Fruit fly (Drosophila melanogaster) whole organism, embryonic: ENCODE data around the gene RpS3.

ENCODE experiments used
- Atf-2 ChIP-seq: fragments of 200-800 bp; sonication (Bioruptor generic); optimal IDR thresholded peaks from 2 replicates; lab custom pipeline; 2016; ENCODE audit warnings: missing biosample characterization, missing genetic modification characterization
- Blimp-1 ChIP-seq: fragments of 200-800 bp; sonication (Bioruptor generic); optimal IDR thresholded peaks from 3 replicates; lab custom pipeline; 2018; ENCODE audit warnings: missing biosample characterization, missing genetic modification characterization, mild to moderate bottlenecking, moderate library complexity, missing genetic modification reagents
- CG10209 ChIP-seq: fragments of 200-800 bp; sonication (Bioruptor generic); optimal IDR thresholded peaks from 3 replicates; lab custom pipeline; 2017; ENCODE audit warnings: missing biosample characterization, mild to moderate bottlenecking, missing genetic modification characterization, missing genetic modification reagents
- CG1024 ChIP-seq: fragments of 200-800 bp; sonication (Bioruptor generic); IDR thresholded peaks from 2 replicates; pipeline ENCODE4 v1.3.6; 2022; ENCODE audit warnings: missing biosample characterization, missing genetic modification characterization
- CG10565 ChIP-seq: fragments of 200-800 bp; sonication (Bioruptor generic); optimal IDR thresholded peaks from 3 replicates; lab custom pipeline; 2016; ENCODE audit warnings: missing biosample characterization, mild to moderate bottlenecking, missing genetic modification characterization
- CG11085 ChIP-seq: fragments of 200-800 bp; sonication (Bioruptor generic); IDR thresholded peaks from 2 replicates; pipeline ENCODE4 v1.3.6; 2022; ENCODE audit warnings: missing biosample characterization, missing genetic modification characterization
- CG1233 ChIP-seq: fragments of 200-800 bp; sonication (Bioruptor generic); optimal IDR thresholded peaks from 4 replicates; lab custom pipeline; 2018; ENCODE audit warnings: missing biosample characterization, mild to moderate bottlenecking, missing genetic modification characterization
- CG12659 ChIP-seq: fragments of 200-800 bp; sonication (Bioruptor generic); optimal IDR thresholded peaks from 3 replicates; lab custom pipeline; 2017; ENCODE audit warnings: mild to moderate bottlenecking, missing biosample characterization, missing genetic modification reagents, missing genetic modification characterization
- CG13894 ChIP-seq: fragments of 200-800 bp; sonication (Bioruptor generic); optimal IDR thresholded peaks from 3 replicates; lab custom pipeline; 2018; ENCODE audit warnings: missing biosample characterization, mild to moderate bottlenecking, missing genetic modification characterization, moderate library complexity
- CG14710 ChIP-seq: fragments of 200-800 bp; sonication (Bioruptor generic); optimal IDR thresholded peaks from 3 replicates; lab custom pipeline; 2019; ENCODE audit warnings: missing biosample characterization, mild to moderate bottlenecking, missing genetic modification characterization, moderate library complexity
- CG17568 ChIP-seq: fragments of 200-800 bp; sonication (Bioruptor generic); optimal IDR thresholded peaks from 2 replicates; lab custom pipeline; 2018; ENCODE audit warnings: missing biosample characterization, mild to moderate bottlenecking, missing genetic modification characterization, moderate library complexity
- CG31365 ChIP-seq: fragments of 200-800 bp; sonication (Bioruptor generic); optimal IDR thresholded peaks from 2 replicates; lab custom pipeline; 2018; ENCODE audit warnings: missing biosample characterization, mild to moderate bottlenecking, missing genetic modification characterization
- CG3281 ChIP-seq: fragments of 200-800 bp; sonication (Bioruptor generic); optimal IDR thresholded peaks from 3 replicates; lab custom pipeline; 2017; ENCODE audit warnings: missing biosample characterization, mild to moderate bottlenecking, missing genetic modification characterization
- CG6254 ChIP-seq: fragments of 200-800 bp; sonication (Bioruptor generic); optimal IDR thresholded peaks from 3 replicates; lab custom pipeline; 2017; ENCODE audit warnings: mild to moderate bottlenecking, missing biosample characterization, missing genetic modification reagents, missing genetic modification characterization
- Chrac-16 ChIP-seq: fragments of 200-800 bp; sonication (Bioruptor generic); optimal IDR thresholded peaks from 3 replicates; lab custom pipeline; 2016; ENCODE audit warnings: missing biosample characterization, missing genetic modification characterization
- Dek ChIP-seq: fragments of 200-800 bp; sonication (Bioruptor generic); optimal IDR thresholded peaks from 3 replicates; lab custom pipeline; 2019; ENCODE audit warnings: missing biosample characterization, mild to moderate bottlenecking, missing genetic modification characterization, moderate library complexity
- GATAe ChIP-seq: fragments of 200-800 bp; sonication (Bioruptor generic); conservative IDR thresholded peaks from 2 replicates; pipeline ENCODE4 v1.3.6; 2022; ENCODE audit warnings: missing biosample characterization, missing genetic modification characterization
- HHEX ChIP-seq: fragments of 200-800 bp; sonication (Bioruptor generic); optimal IDR thresholded peaks from 3 replicates; lab custom pipeline; 2017; ENCODE audit warnings: missing biosample characterization, mild to moderate bottlenecking, missing genetic modification characterization, missing genetic modification reagents
- HLH4C ChIP-seq: fragments of 200-800 bp; sonication (Bioruptor generic); IDR thresholded peaks from 3 replicates; pipeline ENCODE4 v1.3.6; 2022; ENCODE audit warnings: missing biosample characterization, missing genetic modification characterization; ENCODE audit not compliant: partially characterized antibody
- Med ChIP-seq: fragments of 200-800 bp; sonication (Bioruptor generic); peaks from one replicate; lab custom pipeline; 2016; ENCODE audit warnings: missing biosample characterization, missing genetic modification characterization, mild to moderate bottlenecking, inconsistent platforms, moderate library complexity
- PHDP ChIP-seq: fragments of 200-800 bp; sonication (Bioruptor generic); optimal IDR thresholded peaks from 3 replicates; lab custom pipeline; 2018; ENCODE audit warnings: missing biosample characterization, mild to moderate bottlenecking, missing genetic modification characterization, moderate library complexity
- Spps ChIP-seq: fragments of 200-800 bp; sonication (Bioruptor generic); optimal IDR thresholded peaks from 2 replicates; lab custom pipeline; 2018; ENCODE audit warnings: missing biosample characterization, mild to moderate bottlenecking, missing genetic modification characterization
- ab ChIP-seq: fragments of 200-800 bp; sonication (Bioruptor generic); optimal IDR thresholded peaks from 2 replicates; lab custom pipeline; 2016; ENCODE audit warnings: missing biosample characterization, missing genetic modification characterization
- al ChIP-seq: fragments of 200-800 bp; sonication (Bioruptor generic); IDR thresholded peaks from 2 replicates; pipeline ENCODE4 v1.3.6; 2022; ENCODE audit warnings: missing biosample characterization, missing genetic modification characterization
- bcd ChIP-seq: fragments of 200-800 bp; sonication (Bioruptor generic); optimal IDR thresholded peaks from 2 replicates; lab custom pipeline; 2017; ENCODE audit warnings: missing biosample characterization, mild to moderate bottlenecking, missing genetic modification characterization
- cad ChIP-seq: fragments of >200 bp; optimal IDR thresholded peaks from 2 replicates; lab custom pipeline; 2017; ENCODE audit warnings: missing biosample characterization, missing genetic modification characterization
- corto ChIP-seq: fragments of 200-800 bp; sonication (Bioruptor generic); optimal IDR thresholded peaks from 2 replicates; lab custom pipeline; 2016; ENCODE audit warnings: missing biosample characterization, mild to moderate bottlenecking, missing genetic modification characterization, moderate library complexity
- dan ChIP-seq: fragments of 200-800 bp; sonication (Bioruptor generic); IDR thresholded peaks from 2 replicates; pipeline ENCODE4 v1.3.6; 2022; ENCODE audit warnings: missing biosample characterization, missing genetic modification characterization
- dati ChIP-seq: fragments of 200-800 bp; sonication (Bioruptor generic); IDR thresholded peaks from 2 replicates; pipeline ENCODE4 v1.3.6; 2022; ENCODE audit warnings: missing biosample characterization, missing genetic modification characterization
- fd96Cb ChIP-seq: fragments of 200-800 bp; sonication (Bioruptor generic); optimal IDR thresholded peaks from 2 replicates; lab custom pipeline; 2018; ENCODE audit warnings: missing biosample characterization, mild to moderate bottlenecking, missing genetic modification characterization, moderate library complexity
- grau ChIP-seq: fragments of 200-800 bp; optimal IDR thresholded peaks from 3 replicates; lab custom pipeline; 2019; ENCODE audit warnings: missing biosample characterization, mild to moderate bottlenecking, missing genetic modification characterization, moderate library complexity
- h ChIP-seq: fragments of >200 bp; optimal IDR thresholded peaks from 2 replicates; lab custom pipeline; 2017
- kni ChIP-seq: fragments of 200-800 bp; sonication (Bioruptor generic); optimal IDR thresholded peaks from 3 replicates; lab custom pipeline; 2017; ENCODE audit warnings: mild to moderate bottlenecking, missing biosample characterization, missing genetic modification reagents, missing genetic modification characterization
- mirr ChIP-seq: fragments of 200-800 bp; sonication (Bioruptor generic); optimal IDR thresholded peaks from 3 replicates; lab custom pipeline; 2018; ENCODE audit warnings: missing biosample characterization, mild to moderate bottlenecking, missing genetic modification characterization
- mld ChIP-seq: fragments of 200-800 bp; sonication (Bioruptor generic); IDR thresholded peaks from 3 replicates; pipeline ENCODE4 v1.3.6; 2022; ENCODE audit warnings: missing biosample characterization, missing genetic modification characterization; ENCODE audit not compliant: partially characterized antibody
- nmo ChIP-seq: fragments of 200-800 bp; sonication (Bioruptor generic); optimal IDR thresholded peaks from 2 replicates; lab custom pipeline; 2018; ENCODE audit warnings: missing biosample characterization, mild to moderate bottlenecking, missing genetic modification characterization, moderate library complexity
- nom ChIP-seq: fragments of 200-800 bp; sonication (Bioruptor generic); optimal IDR thresholded peaks from 2 replicates; lab custom pipeline; 2017; ENCODE audit warnings: missing biosample characterization, missing genetic modification characterization, mild to moderate bottlenecking, moderate library complexity, missing genetic modification reagents
- otp ChIP-seq: fragments of 200-800 bp; sonication (Bioruptor generic); IDR thresholded peaks from 3 replicates; pipeline ENCODE4, ENCODE4 v1.3.6; 2022; ENCODE audit warnings: missing biosample characterization, missing genetic modification characterization
- phol ChIP-seq: fragments of 200-800 bp; sonication (Bioruptor generic); optimal IDR thresholded peaks from 3 replicates; lab custom pipeline; 2018; ENCODE audit warnings: missing biosample characterization, mild to moderate bottlenecking, missing genetic modification characterization, moderate library complexity
- pita ChIP-seq: fragments of 200-800 bp; sonication (Bioruptor generic); optimal IDR thresholded peaks from 2 replicates; lab custom pipeline; 2017; ENCODE audit warnings: missing biosample characterization, mild to moderate bottlenecking, missing genetic modification characterization
- ranshi ChIP-seq: fragments of 200-800 bp; sonication (Bioruptor generic); IDR thresholded peaks from 2 replicates; pipeline ENCODE4 v1.3.6; 2022; ENCODE audit warnings: missing biosample characterization, missing genetic modification characterization
- repo ChIP-seq: fragments of 200-800 bp; sonication (Bioruptor generic); optimal IDR thresholded peaks from 2 replicates; lab custom pipeline; 2016; ENCODE audit warnings: missing biosample characterization, missing genetic modification characterization
- salm ChIP-seq: fragments of 200-800 bp; sonication (Bioruptor generic); optimal IDR thresholded peaks from 2 replicates; lab custom pipeline; 2018; ENCODE audit warnings: missing biosample characterization, mild to moderate bottlenecking, missing genetic modification characterization
- schlank ChIP-seq: fragments of 200-800 bp; sonication (Bioruptor generic); optimal IDR thresholded peaks from 2 replicates; lab custom pipeline; 2018; ENCODE audit warnings: missing biosample characterization, mild to moderate bottlenecking, missing genetic modification characterization
- sens ChIP-seq: fragments of 200-800 bp; sonication (Bioruptor generic); peaks from one replicate; lab custom pipeline; 2016; ENCODE audit warnings: missing biosample characterization, missing genetic modification characterization
- sisA ChIP-seq: fragments of 200-800 bp; sonication (Bioruptor generic); IDR thresholded peaks from 2 replicates; pipeline ENCODE4 v1.3.6; 2022; ENCODE audit warnings: missing biosample characterization, missing genetic modification characterization
- sqz ChIP-seq: fragments of 200-800 bp; sonication (Bioruptor generic); optimal IDR thresholded peaks from 3 replicates; lab custom pipeline; 2018; ENCODE audit warnings: missing biosample characterization, mild to moderate bottlenecking, missing genetic modification characterization
- ttk ChIP-seq: fragments of 200-800 bp; sonication (Bioruptor generic); IDR thresholded peaks from 2 replicates; pipeline ENCODE4 v2.1.2; 2022; ENCODE audit warnings: missing biosample characterization, missing genetic modification characterization
- zen ChIP-seq: fragments of 200-800 bp; sonication (Bioruptor generic); optimal IDR thresholded peaks from 3 replicates; lab custom pipeline; 2018; ENCODE audit warnings: missing biosample characterization, mild to moderate bottlenecking, missing genetic modification characterization, moderate library complexity
- zen2 ChIP-seq: fragments of 200-800 bp; sonication (Bioruptor generic); IDR thresholded peaks from 3 replicates; pipeline ENCODE4 v1.3.6; 2022; ENCODE audit warnings: missing biosample characterization, missing genetic modification characterization; ENCODE audit not compliant: partially characterized antibody

The RpS3 gene

dm6 chr3R:23345057-23345776 is 13.4 kb upstream of the RpS3 start (continued):
- TF ChIP-seq corto (GFP tag; lab: Kevin White, UChicago) (no peak), CG11085 (no peak), h (lab: Kevin White, UChicago) (no peak), otp (GFP tag; lab: Robert Waterston, UW) (no peak), GATAe (GFP tag; lab: Robert Waterston, UW) (no peak), CG17568 (no peak), fd96Cb (peak; percentile 43), zen (tag; lab: Kevin White, UChicago) (peak; percentile 59), CG12659 (GFP tag; lab: Kevin White, UChicago) (no peak), schlank (tag; lab: Kevin White, UChicago) (no peak), Chrac-16 (peak; percentile 45), al (GFP tag; lab: Robert Waterston, UW) (no peak), grau (tag; lab: Kevin White, UChicago) (peak; percentile 42), mld (GFP tag; lab: Robert Waterston, UW) (no peak), bcd (GFP tag; lab: Kevin White, UChicago) (peak; percentile 47), ranshi (GFP tag; lab: Robert Waterston, UW) (peak; percentile 28; the same call in 1 of the 2 replicates), cad (GFP tag; lab: Kevin White, UChicago) (no peak), sens (GFP tag; lab: Kevin White, UChicago) (peak; percentile 88), phol (peak; percentile 69), salm (no peak), nom (peak; percentile 24), sqz (GFP tag; lab: Kevin White, UChicago) (no peak), sisA (GFP tag; lab: Robert Waterston, UW) (no peak), dan (no peak), Spps (peak; percentile 63), CG13894 (tag; lab: Kevin White, UChicago) (no peak), ttk (GFP tag; lab: Robert Waterston, UW) (no peak), CG1233 (GFP tag; lab: Kevin White, UChicago) (peak; percentile 10), pita (GFP tag; lab: Kevin White, UChicago) (no peak), mirr (GFP tag; lab: Kevin White, UChicago) (no peak), CG10565 (GFP tag; lab: Kevin White, UChicago) (no peak), CG3281 (GFP tag; lab: Kevin White, UChicago) (no peak), CG6254 (peak; percentile 2), CG14710 (peak; percentile 76), kni (GFP tag; lab: Kevin White, UChicago) (no peak), zen2 (no peak), Med (peak; percentile 47), CG10209 (GFP tag; lab: Kevin White, UChicago) (peak; percentile 9), CG1024 (GFP tag; lab: Robert Waterston, UW) (peak; percentile 13; the same call in 1 of the 2 replicates), HHEX (GFP tag; lab: Kevin White, UChicago) (no peak), Blimp-1 (GFP tag; lab: Kevin White, UChicago) (peak; percentile 57), CG31365 (no peak), nmo (GFP tag; lab: Kevin White, UChicago) (peak; percentile 65), HLH4C (no peak), dati (GFP tag; lab: Robert Waterston, UW) (no peak), PHDP (tag; lab: Kevin White, UChicago) (peak; percentile 12), Dek (tag; lab: Kevin White, UChicago) (no peak), Atf-2 (GFP tag; lab: Kevin White, UChicago) (no peak), repo (GFP tag; lab: Kevin White, UChicago) (no peak), ab (GFP tag; lab: Kevin White, UChicago) (no peak)
